Fruit fly (Drosophila melanogaster): ENCODE data around the gene CG3021.
A peak's percentile ranks its signal among the peaks of the same experiment; 100 is the strongest.

CG3021 gene

dm6 chrX:1033066-1033465, 6.5 kb downstream of the CG3021 start (continued):
- TF ChIP-seq Eip93F (GFP tag; optimal IDR thresholded peaks at IDR 0.05), result no peak
- TF ChIP-seq Smox (GFP tag; optimal IDR thresholded peaks at IDR 0.05), result no peak
- no peak for TF ChIP-seq CG10631 (GFP tag; optimal IDR thresholded peaks at IDR 0.05)
- TF ChIP-seq CG6808 (GFP tag; optimal IDR thresholded peaks at IDR 0.05), result no peak
- no peak for TF ChIP-seq Met (GFP tag; optimal IDR thresholded peaks at IDR 0.05)
- no peak for TF ChIP-seq spab (GFP tag; optimal IDR thresholded peaks at IDR 0.05)
- TF ChIP-seq acj6 (GFP tag; optimal IDR thresholded peaks at IDR 0.05), result no peak
- TF ChIP-seq dac (GFP tag; optimal IDR thresholded peaks at IDR 0.05), result no peak
- TF ChIP-seq fd85E (GFP tag; optimal IDR thresholded peaks at IDR 0.05), result no peak
- peak; percentile 25 for TF ChIP-seq Eip78C (GFP tag)
- TF ChIP-seq CG9139 (GFP tag; optimal IDR thresholded peaks at IDR 0.05), result no peak

DNA sequence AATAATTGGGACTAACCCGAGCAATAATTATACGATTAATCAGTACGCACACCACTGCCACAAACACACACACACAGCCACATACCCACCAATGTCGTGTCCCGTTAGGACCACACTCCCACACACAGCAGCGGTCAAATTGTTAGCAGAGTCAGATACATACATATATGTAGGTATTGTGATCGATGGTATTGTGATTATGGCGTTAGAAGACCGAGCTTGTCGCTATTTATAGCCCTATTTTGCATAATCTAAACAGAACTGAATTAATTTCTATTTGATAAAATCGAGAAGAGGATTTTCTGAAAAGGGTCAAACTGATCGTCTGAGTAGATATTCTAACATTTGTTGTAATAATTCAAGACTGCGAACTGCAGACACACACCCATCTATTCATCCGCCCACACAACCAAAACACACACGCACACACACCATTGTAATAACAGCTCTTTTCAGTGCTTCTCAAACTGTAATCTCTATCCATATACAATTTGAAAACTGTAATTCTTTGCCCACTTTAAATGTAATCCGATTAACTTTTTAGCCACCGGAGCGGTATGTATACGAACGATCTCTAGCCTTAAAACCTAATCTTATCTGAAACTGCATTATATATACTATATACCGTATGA, 14.9 kb downstream of the CG3021 start:
- TF ChIP-seq fd59A (GFP tag; optimal IDR thresholded peaks at IDR 0.05), result no peak
- TF ChIP-seq Ets96B (tag; optimal IDR thresholded peaks at IDR 0.05), result peak; percentile 17
- peak; percentile 41 for TF ChIP-seq Sox14 (GFP tag; optimal IDR thresholded peaks at IDR 0.05)
- peak; percentile 28 for TF ChIP-seq CG34406 (GFP tag; optimal IDR thresholded peaks at IDR 0.05)
- TF ChIP-seq CG6276 (GFP tag; optimal IDR thresholded peaks at IDR 0.05), result peak; percentile 56
- TF ChIP-seq spab (GFP tag; optimal IDR thresholded peaks at IDR 0.05), result no peak
- TF ChIP-seq CG15336 (GFP tag; IDR thresholded peaks at IDR 0.05), result peak; percentile 75
- TF ChIP-seq Lpt (GFP tag; optimal IDR thresholded peaks at IDR 0.05), result peak; percentile 1
- peak; percentile 69 for TF ChIP-seq CG32006 (GFP tag; optimal IDR thresholded peaks at IDR 0.05)
- TF ChIP-seq Hr39 (GFP tag; optimal IDR thresholded peaks at IDR 0.05), result peak; percentile 51
- peak; percentile 42 for TF ChIP-seq CG31627 (GFP tag; optimal IDR thresholded peaks at IDR 0.05)
- TF ChIP-seq CG10669 (GFP tag; optimal IDR thresholded peaks at IDR 0.05), result peak; percentile 30
- TF ChIP-seq Eip78C (GFP tag), result peak; percentile 76
- TF ChIP-seq esn (GFP tag; optimal IDR thresholded peaks at IDR 0.05), result peak; percentile 47
- no peak for TF ChIP-seq Hr38 (GFP tag; optimal IDR thresholded peaks at IDR 0.05)
- peak; percentile 6 for TF ChIP-seq cyc (GFP tag; optimal IDR thresholded peaks at IDR 0.05)
- peak; percentile 40 for TF ChIP-seq CG3919 (GFP tag; optimal IDR thresholded peaks at IDR 0.05)
- peak; percentile 25 for TF ChIP-seq CG10631 (GFP tag; optimal IDR thresholded peaks at IDR 0.05)
- TF ChIP-seq Ets21C (GFP tag; optimal IDR thresholded peaks at IDR 0.05), result no peak
- peak; percentile 25 for TF ChIP-seq Met (GFP tag; optimal IDR thresholded peaks at IDR 0.05)
- TF ChIP-seq Blimp-1 (GFP tag; optimal IDR thresholded peaks at IDR 0.05), result no peak
- TF ChIP-seq CG1621 (tag; optimal IDR thresholded peaks at IDR 0.05), result no peak
- peak; percentile 30 for TF ChIP-seq Eip75B (GFP tag; optimal IDR thresholded peaks at IDR 0.05)
- peak; percentile 49; the same call in 2 of the 3 replicates for TF ChIP-seq CG8119 (GFP tag; IDR thresholded peaks at IDR 0.05)
- TF ChIP-seq CG11762 (GFP tag; optimal IDR thresholded peaks at IDR 0.05; ENCODE audit: insufficient read depth), result no peak
- no peak for TF ChIP-seq Sox15 (GFP tag; optimal IDR thresholded peaks at IDR 0.05)
- TF ChIP-seq lz (GFP tag; optimal IDR thresholded peaks at IDR 0.05), result peak; percentile 43
- peak; percentile 13 for TF ChIP-seq CG3032 (tag; optimal IDR thresholded peaks at IDR 0.05)
- TF ChIP-seq eg (GFP tag; IDR thresholded peaks at IDR 0.05), result peak; percentile 62
- TF ChIP-seq dac (GFP tag; optimal IDR thresholded peaks at IDR 0.05), result peak; percentile 18
- TF ChIP-seq CG16779 (tag; optimal IDR thresholded peaks at IDR 0.05), result no peak
- no peak for TF ChIP-seq CG8319 (GFP tag; optimal IDR thresholded peaks at IDR 0.05)
- peak; percentile 26 for TF ChIP-seq OdsH (GFP tag; optimal IDR thresholded peaks at IDR 0.05)
- TF ChIP-seq Gug (GFP tag; IDR thresholded peaks at IDR 0.05), result peak; percentile 43; the same call in 1 of the 2 replicates
- no peak for TF ChIP-seq CG8632 (GFP tag; optimal IDR thresholded peaks at IDR 0.05)
- peak; percentile 69 for TF ChIP-seq svp (GFP tag)
- peak; percentile 46 for TF ChIP-seq topi (GFP tag; optimal IDR thresholded peaks at IDR 0.05)
- peak; percentile 10 for TF ChIP-seq achi (GFP tag; optimal IDR thresholded peaks at IDR 0.05)
- peak; percentile 14 for TF ChIP-seq pdm3 (GFP tag; optimal IDR thresholded peaks at IDR 0.05)
- TF ChIP-seq CG6163 (GFP tag; IDR thresholded peaks at IDR 0.05), result peak; percentile 68
- TF ChIP-seq CG7368 (GFP tag; optimal IDR thresholded peaks at IDR 0.05), result peak; percentile 20
- no peak for TF ChIP-seq acj6 (GFP tag; optimal IDR thresholded peaks at IDR 0.05)
- TF ChIP-seq Sox102F (GFP tag; optimal IDR thresholded peaks at IDR 0.05), result peak; percentile 45
- peak; percentile 58 for TF ChIP-seq Hr4 (GFP tag; optimal IDR thresholded peaks at IDR 0.05)
